Worm (Caenorhabditis elegans) whole organism, L3 larva: ENCODE measurements around the gene C50E10.2.

Source experiments
- R02D3.7 ChIP-seq: fragments of 150-350 bp; optimal IDR thresholded peaks from 2 replicates; lab custom pipeline; 2014; ENCODE audit warnings: missing biosample characterization, missing genetic modification characterization
- ZK546.5 ChIP-seq: sonication (generic microtip); optimal IDR thresholded peaks from 2 replicates; lab custom pipeline; 2017; ENCODE audit warnings: missing biosample characterization, missing genetic modification characterization
- aly-2 ChIP-seq: fragments of 150-350 bp; optimal IDR thresholded peaks from 2 replicates; lab custom pipeline; 2014; ENCODE audit warnings: missing biosample characterization, missing genetic modification characterization
- ama-1 ChIP-seq: fragments of 150-350 bp; optimal IDR thresholded peaks from 2 replicates; lab custom pipeline; 2018
- ceh-16 ChIP-seq: sonication (generic microtip); optimal IDR thresholded peaks from 2 replicates; lab custom pipeline; 2017; ENCODE audit warnings: missing biosample characterization, missing genetic modification characterization
- ceh-28 ChIP-seq: fragments of 150-350 bp; optimal IDR thresholded peaks from 2 replicates; lab custom pipeline; 2014; ENCODE audit warnings: missing biosample characterization, missing genetic modification reagents, missing genetic modification characterization
- ceh-82 ChIP-seq: fragments of 150-350 bp; optimal IDR thresholded peaks from 2 replicates; lab custom pipeline; 2014; ENCODE audit warnings: missing biosample characterization, missing genetic modification characterization
- ceh-9 ChIP-seq: sonication (generic microtip); optimal IDR thresholded peaks from 2 replicates; lab custom pipeline; 2018; ENCODE audit warnings: missing biosample characterization, missing genetic modification characterization
- daf-12 ChIP-seq: fragments of 150-350 bp; optimal IDR thresholded peaks from 2 replicates; lab custom pipeline; 2014; ENCODE audit warnings: missing biosample characterization, missing genetic modification reagents, missing genetic modification characterization
- egl-27 ChIP-seq: sonication (generic microtip); optimal IDR thresholded peaks from 4 replicates; lab custom pipeline; 2017; ENCODE audit warnings: missing biosample characterization, missing genetic modification reagents, missing genetic modification characterization
- egl-5 ChIP-seq: fragments of 150-350 bp; optimal IDR thresholded peaks from 2 replicates; lab custom pipeline; 2017; ENCODE audit warnings: missing biosample characterization, missing genetic modification reagents, missing genetic modification characterization, inconsistent platforms
- elt-1 ChIP-seq: fragments of 150-350 bp; optimal IDR thresholded peaks from 2 replicates; lab custom pipeline; 2014; ENCODE audit warnings: missing biosample characterization, missing genetic modification characterization
- elt-2 ChIP-seq: sonication (generic microtip); optimal IDR thresholded peaks from 2 replicates; lab custom pipeline; 2016; ENCODE audit warnings: missing genetic modification reagents, mild to moderate bottlenecking, missing genetic modification characterization, missing compliant biosample characterization
- elt-3 ChIP-seq, 3 experiments: fragments of 150-350 bp in 1 of 3; sonication (generic microtip) in 2 of 3; optimal IDR thresholded peaks; 2 replicates in 2 of 3; 4 replicates in 1 of 3; lab custom pipeline; 2014 to 2017; ENCODE audit warnings: missing biosample characterization in 3 of 3, missing genetic modification characterization in 3 of 3
- eor-1 ChIP-seq, 2 experiments: fragments of 150-350 bp; optimal IDR thresholded peaks; 2 replicates each; lab custom pipeline; 2014 to 2018; ENCODE audit warnings: missing biosample characterization in 2 of 2, missing genetic modification characterization in 2 of 2
- fkh-10 ChIP-seq: sonication (generic microtip); optimal IDR thresholded peaks from 2 replicates; lab custom pipeline; 2017; ENCODE audit warnings: missing biosample characterization, missing genetic modification reagents, missing genetic modification characterization
- fkh-2 ChIP-seq: fragments of 150-350 bp; optimal IDR thresholded peaks from 2 replicates; lab custom pipeline; 2014; ENCODE audit warnings: missing biosample characterization, missing genetic modification reagents, missing genetic modification characterization
- fos-1 ChIP-seq: fragments of 150-350 bp; optimal IDR thresholded peaks from 2 replicates; lab custom pipeline; 2014; ENCODE audit warnings: missing biosample characterization, missing genetic modification characterization
- hmg-11 ChIP-seq: sonication (generic microtip); optimal IDR thresholded peaks from 2 replicates; lab custom pipeline; 2016; ENCODE audit warnings: missing genetic modification characterization, missing compliant biosample characterization
- jun-1 ChIP-seq: fragments of 150-350 bp; optimal IDR thresholded peaks from 2 replicates; lab custom pipeline; 2014; ENCODE audit warnings: missing biosample characterization, missing genetic modification reagents, missing genetic modification characterization
- lin-15B ChIP-seq: fragments of 150-350 bp; optimal IDR thresholded peaks from 2 replicates; lab custom pipeline; 2014; ENCODE audit warnings: missing biosample characterization, missing genetic modification characterization
- lin-39 ChIP-seq: fragments of 150-350 bp; optimal IDR thresholded peaks from 2 replicates; lab custom pipeline; 2018; ENCODE audit warnings: missing biosample characterization, missing genetic modification reagents, missing genetic modification characterization
- lsy-12 ChIP-seq: sonication (generic microtip); optimal IDR thresholded peaks from 2 replicates; lab custom pipeline; 2016; ENCODE audit warnings: mild to moderate bottlenecking, missing genetic modification characterization, missing compliant biosample characterization
- mdl-1 ChIP-seq: fragments of 150-350 bp; optimal IDR thresholded peaks from 2 replicates; lab custom pipeline; 2014; ENCODE audit warnings: missing biosample characterization, missing genetic modification characterization
- mml-1 ChIP-seq: fragments of 150-350 bp; sonication (generic microtip); optimal IDR thresholded peaks from 3 replicates; lab custom pipeline; 2014; ENCODE audit warnings: missing biosample characterization, missing genetic modification characterization
- nfya-1 ChIP-seq: sonication (generic microtip); optimal IDR thresholded peaks from 2 replicates; lab custom pipeline; 2017; ENCODE audit warnings: missing genetic modification characterization, mild to moderate bottlenecking, missing compliant biosample characterization, antibody characterized with exemption, moderate library complexity; ENCODE audit not compliant: insufficient read depth
- nhr-11 ChIP-seq: fragments of 150-350 bp; optimal IDR thresholded peaks from 2 replicates; lab custom pipeline; 2014; ENCODE audit warnings: missing biosample characterization, missing genetic modification characterization
- nhr-12 ChIP-seq: fragments of 150-350 bp; optimal IDR thresholded peaks from 2 replicates; lab custom pipeline; 2014; ENCODE audit warnings: missing biosample characterization, missing genetic modification characterization
- nhr-23 ChIP-seq: fragments of 150-350 bp; optimal IDR thresholded peaks from 2 replicates; lab custom pipeline; 2014; ENCODE audit warnings: missing biosample characterization, missing genetic modification reagents, missing genetic modification characterization
- nhr-237 ChIP-seq: fragments of 150-350 bp; optimal IDR thresholded peaks from 2 replicates; lab custom pipeline; 2014; ENCODE audit warnings: missing biosample characterization, missing genetic modification characterization
- nhr-25 ChIP-seq: sonication (generic microtip); optimal IDR thresholded peaks from 2 replicates; lab custom pipeline; 2017; ENCODE audit warnings: missing biosample characterization, missing genetic modification characterization
- nhr-28 ChIP-seq: fragments of 150-350 bp; optimal IDR thresholded peaks from 2 replicates; lab custom pipeline; 2014; ENCODE audit warnings: missing biosample characterization, missing genetic modification characterization
- nhr-43 ChIP-seq: sonication (generic microtip); optimal IDR thresholded peaks from 2 replicates; lab custom pipeline; 2016; ENCODE audit warnings: mild to moderate bottlenecking, missing genetic modification characterization, missing compliant biosample characterization; ENCODE audit not compliant: poor library complexity, severe bottlenecking
- nhr-67 ChIP-seq: fragments of 150-350 bp; optimal IDR thresholded peaks from 2 replicates; lab custom pipeline; 2014; ENCODE audit warnings: missing biosample characterization, missing genetic modification characterization
- nhr-76 ChIP-seq: fragments of 150-350 bp; sonication (generic microtip); optimal IDR thresholded peaks from 5 replicates; lab custom pipeline; 2014; ENCODE audit warnings: missing biosample characterization, missing genetic modification characterization
- nhr-77 ChIP-seq: fragments of 150-350 bp; optimal IDR thresholded peaks from 2 replicates; lab custom pipeline; 2014; ENCODE audit warnings: missing biosample characterization, missing genetic modification characterization
- pha-4 ChIP-seq: fragments of 150-350 bp; optimal IDR thresholded peaks from 2 replicates; lab custom pipeline; 2014; ENCODE audit warnings: missing biosample characterization, missing genetic modification reagents, missing genetic modification characterization
- pqm-1 ChIP-seq: fragments of 150-350 bp; optimal IDR thresholded peaks from 2 replicates; lab custom pipeline; 2017; ENCODE audit warnings: missing biosample characterization, missing genetic modification characterization, inconsistent platforms
- sea-2 ChIP-seq: fragments of 150-350 bp; sonication (generic microtip); optimal IDR thresholded peaks from 4 replicates; lab custom pipeline; 2014; ENCODE audit warnings: missing biosample characterization, missing genetic modification reagents, missing genetic modification characterization
- skn-1 ChIP-seq: fragments of 150-350 bp; optimal IDR thresholded peaks from 2 replicates; lab custom pipeline; 2014; ENCODE audit warnings: missing biosample characterization, missing genetic modification characterization
- snpc-4 ChIP-seq: fragments of 150-350 bp; optimal IDR thresholded peaks from 2 replicates; lab custom pipeline; 2014; ENCODE audit warnings: missing biosample characterization, missing genetic modification characterization
- tbx-2 ChIP-seq: sonication (generic microtip); optimal IDR thresholded peaks from 2 replicates; lab custom pipeline; 2016; ENCODE audit warnings: mild to moderate bottlenecking, missing genetic modification characterization, missing compliant biosample characterization
- unc-39 ChIP-seq: sonication (generic microtip); optimal IDR thresholded peaks from 4 replicates; lab custom pipeline; 2017; ENCODE audit warnings: missing biosample characterization, missing genetic modification characterization
- unc-62 ChIP-seq: fragments of 150-350 bp; sonication (generic microtip); optimal IDR thresholded peaks from 4 replicates; lab custom pipeline; 2014; ENCODE audit warnings: missing biosample characterization, missing genetic modification reagents, missing genetic modification characterization
- zag-1 ChIP-seq: fragments of 150-350 bp; optimal IDR thresholded peaks from 2 replicates; lab custom pipeline; 2014; ENCODE audit warnings: missing biosample characterization, missing genetic modification characterization
- ztf-11 ChIP-seq: fragments of 150-350 bp; optimal IDR thresholded peaks from 2 replicates; lab custom pipeline; 2014; ENCODE audit warnings: missing biosample characterization, missing genetic modification characterization
- ztf-4 ChIP-seq: fragments of 150-350 bp; optimal IDR thresholded peaks from 2 replicates; lab custom pipeline; 2014; ENCODE audit warnings: missing biosample characterization, missing genetic modification characterization

The C50E10.2 gene

DNA sequence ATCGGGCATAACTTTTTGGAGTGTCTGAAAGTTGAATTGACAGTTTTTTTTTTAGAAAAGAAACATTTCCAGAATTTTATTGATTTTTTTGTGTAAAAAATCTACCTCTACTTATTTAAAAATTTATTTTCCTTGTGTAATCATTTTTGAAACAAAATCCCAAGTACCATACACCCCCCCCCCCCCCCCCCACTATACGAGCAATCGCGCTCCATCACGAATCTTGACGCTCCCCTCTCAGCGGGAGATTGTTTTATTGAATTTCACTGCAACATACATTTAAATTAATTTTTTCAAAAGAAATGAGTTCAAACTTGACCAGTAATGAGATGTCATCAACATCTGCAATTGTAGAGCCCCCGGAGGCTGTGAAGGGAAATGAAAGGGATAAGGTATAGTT is 30.1 kb upstream of the C50E10.2 start, which contains the start of gene sop-2:
Gene sop-2, plus strand, starts transcription at position 301 of the 400 bp plus-strand sequence.
- no peak for TF ChIP-seq zag-1 (tag; lab: Kevin White, UChicago)
- TF ChIP-seq tbx-2, result no peak
- no peak for TF ChIP-seq nhr-76 (tag; lab: Kevin White, UChicago)
- TF ChIP-seq ztf-11, result no peak
- no peak for TF ChIP-seq nhr-77 (tag; lab: Kevin White, UChicago)
- TF ChIP-seq fkh-10, result no peak
- TF ChIP-seq lin-39 (tag; lab: Kevin White, UChicago), result no peak
- no peak for TF ChIP-seq nhr-28
- no peak for TF ChIP-seq ama-1 (lab: Kevin White, UChicago)
- TF ChIP-seq nfya-1 (tag; lab: Kevin White, UChicago), result no peak
- TF ChIP-seq elt-1 (tag; lab: Kevin White, UChicago), result no peak
- no peak for TF ChIP-seq pqm-1 (tag; lab: Kevin White, UChicago)
- TF ChIP-seq fos-1 (tag; lab: Kevin White, UChicago), result no peak
- no peak for TF ChIP-seq nhr-12 (tag; lab: Kevin White, UChicago)
- no peak for TF ChIP-seq eor-1 (tag; optimal IDR thresholded peaks at IDR 0.05; lab: Kevin White, UChicago)
- TF ChIP-seq lsy-12 (tag; lab: Kevin White, UChicago), result no peak
- no peak for TF ChIP-seq pha-4 (tag; lab: Kevin White, UChicago)
- no peak for TF ChIP-seq unc-39 (tag; lab: Kevin White, UChicago)
- no peak for TF ChIP-seq nhr-237 (tag; lab: Kevin White, UChicago)
- no peak for TF ChIP-seq fkh-2

DNA sequence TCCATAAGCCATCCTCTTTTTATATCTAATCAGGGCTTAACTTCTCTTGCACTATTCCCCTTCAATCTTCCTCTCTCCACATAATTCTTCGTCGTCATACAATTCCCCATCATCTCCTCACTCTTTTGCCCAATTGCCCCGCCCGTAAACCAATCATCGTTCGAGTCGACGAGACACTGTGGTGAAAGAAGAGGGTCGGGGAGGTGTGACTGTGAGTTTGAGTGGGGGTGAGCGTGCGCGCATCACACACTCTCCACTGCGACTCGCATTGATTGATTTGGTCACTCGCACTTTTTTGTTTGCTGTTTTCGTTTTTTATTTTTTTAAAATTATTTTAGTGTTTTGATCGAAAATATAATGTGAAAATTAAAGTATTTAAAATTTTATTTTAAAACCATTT is 29.6 kb upstream of the C50E10.2 start:
- TF ChIP-seq fkh-2, result no peak
- no peak for TF ChIP-seq nhr-67
- TF ChIP-seq nhr-25 (tag; lab: Kevin White, UChicago), result peak; percentile 63
- no peak for TF ChIP-seq elt-3 (tag; optimal IDR thresholded peaks at IDR 0.05; lab: Kevin White, UChicago)
- TF ChIP-seq unc-62, result no peak
- peak; percentile 68 for TF ChIP-seq lin-39 (tag; lab: Kevin White, UChicago)
- peak; percentile 58 for TF ChIP-seq lin-15B
- TF ChIP-seq daf-12 (tag; lab: Kevin White, UChicago), result no peak
- peak; percentile 0 for TF ChIP-seq fkh-10
- no peak for TF ChIP-seq aly-2 (tag; lab: Kevin White, UChicago)
- TF ChIP-seq ztf-11, result no peak
- TF ChIP-seq eor-1 (tag; optimal IDR thresholded peaks at IDR 0.05; lab: Kevin White, UChicago), result no peak
- TF ChIP-seq R02D3.7 (tag; lab: Kevin White, UChicago), result peak; percentile 34
- TF ChIP-seq mdl-1, result peak; percentile 27
- TF ChIP-seq skn-1, result peak; percentile 67
- no peak for TF ChIP-seq lsy-12 (tag; lab: Kevin White, UChicago)
- no peak for TF ChIP-seq fos-1 (tag; lab: Kevin White, UChicago)
- TF ChIP-seq unc-39 (tag; lab: Kevin White, UChicago), result no peak
- TF ChIP-seq elt-2 (tag; lab: Kevin White, UChicago), result peak; percentile 43
- no peak for TF ChIP-seq ztf-4 (tag; lab: Kevin White, UChicago)
- no peak for TF ChIP-seq mml-1
- TF ChIP-seq nhr-237 (tag; lab: Kevin White, UChicago), result no peak
- no peak for TF ChIP-seq sea-2 (GFP tag; lab: Kevin White, UChicago)
- TF ChIP-seq ceh-16 (tag; lab: Kevin White, UChicago), result no peak
- TF ChIP-seq nhr-43 (tag; lab: Kevin White, UChicago), result no peak
- no peak for TF ChIP-seq nhr-76 (tag; lab: Kevin White, UChicago)
- TF ChIP-seq pqm-1 (tag; lab: Kevin White, UChicago), result peak; percentile 29
- TF ChIP-seq egl-5 (tag; lab: Kevin White, UChicago), result peak; percentile 80
- TF ChIP-seq jun-1 (tag; lab: Kevin White, UChicago), result no peak
- peak; percentile 62 for TF ChIP-seq nhr-23 (tag; lab: Kevin White, UChicago)
- TF ChIP-seq ceh-9 (tag; lab: Kevin White, UChicago), result no peak
- no peak for TF ChIP-seq nhr-28
- peak; percentile 51 for TF ChIP-seq snpc-4
- TF ChIP-seq ZK546.5, result no peak
- TF ChIP-seq nhr-12 (tag; lab: Kevin White, UChicago), result no peak
- no peak for TF ChIP-seq ama-1 (lab: Kevin White, UChicago)
- TF ChIP-seq ceh-82 (tag; lab: Kevin White, UChicago), result no peak
- no peak for TF ChIP-seq nhr-11 (tag; lab: Kevin White, UChicago)
- no peak for TF ChIP-seq egl-27 (tag; lab: Kevin White, UChicago)
- TF ChIP-seq zag-1 (tag; lab: Kevin White, UChicago), result no peak
- TF ChIP-seq nfya-1 (tag; lab: Kevin White, UChicago), result peak; percentile 100
- TF ChIP-seq pha-4 (tag; lab: Kevin White, UChicago), result peak; percentile 83
- no peak for TF ChIP-seq nhr-77 (tag; lab: Kevin White, UChicago)
- no peak for TF ChIP-seq tbx-2
- peak; percentile 91 for TF ChIP-seq ceh-28
- peak; percentile 92 for TF ChIP-seq hmg-11 (tag; lab: Kevin White, UChicago)
- no peak for TF ChIP-seq elt-1 (tag; lab: Kevin White, UChicago)
